Worm (Caenorhabditis elegans) whole organism, young adult: ENCODE results near the gene npr-31.

ENCODE experiments used
- B0035.1 ChIP-seq: sonication (generic microtip); optimal IDR thresholded peaks from 2 replicates; lab custom pipeline; 2016; ENCODE audit warnings: missing genetic modification characterization, mild to moderate bottlenecking, missing compliant biosample characterization, missing genotype, missing genetic modification reagents
- D2030.7 ChIP-seq: fragments of 200-800 bp; sonication (Bioruptor generic); IDR thresholded peaks from 2 replicates; pipeline ENCODE4 v1.3.6; 2022; ENCODE audit warnings: missing genetic modification reagents, missing genetic modification characterization, missing compliant biosample characterization
- F33H1.4 ChIP-seq: fragments of 200-800 bp; sonication (Bioruptor generic); IDR thresholded peaks from 2 replicates; pipeline ENCODE4 v1.3.6; 2022; ENCODE audit warnings: missing genetic modification reagents, missing genetic modification characterization, missing compliant biosample characterization
- F57A8.1 ChIP-seq: fragments of 200-800 bp; sonication (Bioruptor generic); optimal IDR thresholded peaks from 2 replicates; lab custom pipeline; 2018; ENCODE audit warnings: mild to moderate bottlenecking, missing genetic modification characterization, moderate library complexity, missing compliant biosample characterization
- K11D2.4 ChIP-seq: fragments of 200-800 bp; sonication (Bioruptor generic); IDR thresholded peaks from 2 replicates; pipeline ENCODE4 v1.3.6; 2022; ENCODE audit warnings: missing genetic modification reagents, missing genetic modification characterization, missing compliant biosample characterization
- T26A5.8 ChIP-seq: sonication (generic microtip); optimal IDR thresholded peaks from 2 replicates; lab custom pipeline; 2016; ENCODE audit warnings: missing genetic modification characterization, missing compliant biosample characterization
- Y95B8A.8 ChIP-seq: fragments of 200-800 bp; sonication (Bioruptor generic); IDR thresholded peaks from 2 replicates; pipeline ENCODE4 v1.3.6; 2022; ENCODE audit warnings: missing genetic modification reagents, missing genetic modification characterization, missing compliant biosample characterization
- aptf-3 ChIP-seq: fragments of 200-800 bp; sonication (Bioruptor generic); IDR thresholded peaks from 2 replicates; pipeline ENCODE4 v1.3.6; 2022; ENCODE audit warnings: missing genetic modification characterization, missing compliant biosample characterization
- athp-1 ChIP-seq: sonication (generic microtip); optimal IDR thresholded peaks from 2 replicates; lab custom pipeline; 2017; ENCODE audit warnings: mild to moderate bottlenecking, missing genetic modification characterization, missing compliant biosample characterization
- attf-3 ChIP-seq: fragments of 200-800 bp; sonication (Bioruptor generic); conservative IDR thresholded peaks from 2 replicates; pipeline ENCODE4 v1.3.6; 2022; ENCODE audit warnings: missing genetic modification reagents, missing genetic modification characterization, missing compliant biosample characterization
- attf-5 ChIP-seq: fragments of 200-800 bp; sonication (Bioruptor generic); optimal IDR thresholded peaks from 2 replicates; lab custom pipeline; 2018; ENCODE audit warnings: mild to moderate bottlenecking, missing genetic modification characterization, missing compliant biosample characterization
- attf-6 ChIP-seq: fragments of 200-800 bp; sonication (Bioruptor generic); IDR thresholded peaks from 2 replicates; pipeline ENCODE4 v1.3.6; 2022; ENCODE audit warnings: missing genetic modification reagents, missing genetic modification characterization, missing compliant biosample characterization
- bed-1 ChIP-seq: fragments of 200-800 bp; sonication (Bioruptor generic); IDR thresholded peaks from 2 replicates; pipeline ENCODE4 v1.3.6; 2022; ENCODE audit warnings: missing genetic modification reagents, missing genetic modification characterization, missing compliant biosample characterization
- cebp-2 ChIP-seq: fragments of 200-800 bp; sonication (Bioruptor generic); IDR thresholded peaks from 2 replicates; pipeline ENCODE4 v1.3.6; 2022; ENCODE audit warnings: missing genetic modification characterization, missing compliant biosample characterization
- ceh-100 ChIP-seq: fragments of 200-800 bp; sonication (Bioruptor generic); IDR thresholded peaks from 2 replicates; pipeline ENCODE4 v1.3.6; 2022; ENCODE audit warnings: missing genetic modification reagents, missing genetic modification characterization, missing compliant biosample characterization
- ceh-27 ChIP-seq: fragments of 200-800 bp; sonication (Bioruptor generic); optimal IDR thresholded peaks from 2 replicates; lab custom pipeline; 2018; ENCODE audit warnings: mild to moderate bottlenecking, missing genetic modification characterization, moderate library complexity, missing compliant biosample characterization
- ceh-40 ChIP-seq: fragments of 200-800 bp; sonication (Bioruptor generic); IDR thresholded peaks from 2 replicates; pipeline ENCODE4 v1.3.6; 2022; ENCODE audit warnings: missing genetic modification characterization, missing compliant biosample characterization
- ceh-58 ChIP-seq: fragments of 200-800 bp; sonication (Bioruptor generic); IDR thresholded peaks from 2 replicates; pipeline ENCODE4 v1.3.6; 2022; ENCODE audit warnings: missing genetic modification characterization, missing compliant biosample characterization
- ceh-79 ChIP-seq: sonication (generic microtip); optimal IDR thresholded peaks from 2 replicates; lab custom pipeline; 2017; ENCODE audit warnings: mild to moderate bottlenecking, missing genetic modification characterization, missing compliant biosample characterization
- ceh-91 ChIP-seq: fragments of 200-800 bp; sonication (Bioruptor generic); IDR thresholded peaks from 2 replicates; pipeline ENCODE4 v1.3.6; 2022; ENCODE audit warnings: missing genetic modification reagents, missing genetic modification characterization, missing compliant biosample characterization
- die-1 ChIP-seq: sonication (generic microtip); optimal IDR thresholded peaks from 2 replicates; lab custom pipeline; 2016; ENCODE audit warnings: missing genotype, mild to moderate bottlenecking, missing genetic modification characterization, missing compliant biosample characterization
- efl-1 ChIP-seq: fragments of 150-350 bp; optimal IDR thresholded peaks from 2 replicates; lab custom pipeline; 2014; ENCODE audit warnings: missing biosample characterization, missing genetic modification reagents, missing genetic modification characterization
- egl-44 ChIP-seq: fragments of 200-800 bp; sonication (Bioruptor generic); IDR thresholded peaks from 2 replicates; pipeline ENCODE4 v1.3.6; 2022; ENCODE audit warnings: missing genetic modification reagents, missing genetic modification characterization, missing compliant biosample characterization
- egrh-3 ChIP-seq: fragments of 200-800 bp; sonication (Bioruptor generic); IDR thresholded peaks from 2 replicates; pipeline ENCODE4 v1.3.6; 2022; ENCODE audit warnings: missing genetic modification reagents, missing genetic modification characterization, missing compliant biosample characterization
- ets-4 ChIP-seq: fragments of 200-800 bp; sonication (Bioruptor generic); optimal IDR thresholded peaks from 2 replicates; lab custom pipeline; 2018; ENCODE audit warnings: mild to moderate bottlenecking, missing genetic modification characterization, missing compliant biosample characterization
- him-1 ChIP-seq: sonication (generic microtip); optimal IDR thresholded peaks from 2 replicates; lab custom pipeline; 2016; ENCODE audit warnings: missing genotype, missing genetic modification reagents, missing genetic modification characterization, missing compliant biosample characterization
- hlh-26 ChIP-seq: fragments of 200-800 bp; sonication (Bioruptor generic); conservative IDR thresholded peaks from 2 replicates; pipeline ENCODE4 v1.3.6; 2022; ENCODE audit warnings: missing genetic modification reagents, missing genetic modification characterization, missing compliant biosample characterization
- lin-35 ChIP-seq, 3 experiments: fragments of 150-350 bp in 2 of 3; sonication (generic microtip) in 1 of 3; optimal IDR thresholded peaks; 2 replicates each; lab custom pipeline; 2014 to 2018; ENCODE audit warnings: missing biosample characterization in 3 of 3, missing genetic modification characterization in 3 of 3, missing genetic modification reagents in 3 of 3
- lin-40 ChIP-seq: sonication (generic microtip); optimal IDR thresholded peaks from 2 replicates; lab custom pipeline; 2016; ENCODE audit warnings: missing genetic modification characterization, mild to moderate bottlenecking, missing compliant biosample characterization, missing genotype, missing genetic modification reagents
- lsy-27 ChIP-seq: sonication (generic microtip); optimal IDR thresholded peaks from 2 replicates; lab custom pipeline; 2017; ENCODE audit warnings: missing genetic modification characterization, mild to moderate bottlenecking, missing compliant biosample characterization, antibody characterized with exemption, missing genotype, borderline replicate concordance; ENCODE audit not compliant: insufficient read depth
- mel-28 ChIP-seq: sonication (generic microtip); optimal IDR thresholded peaks from 2 replicates; lab custom pipeline; 2016; ENCODE audit warnings: borderline replicate concordance, mild to moderate bottlenecking, missing genetic modification characterization, missing compliant biosample characterization
- mes-4 ChIP-seq: sonication (generic microtip); optimal IDR thresholded peaks from 2 replicates; lab custom pipeline; 2016; ENCODE audit warnings: missing genotype, missing genetic modification characterization, missing compliant biosample characterization
- nfya-1 ChIP-seq: sonication (generic microtip); optimal IDR thresholded peaks from 2 replicates; lab custom pipeline; 2017; ENCODE audit warnings: antibody characterized with exemption, missing compliant biosample characterization, missing genetic modification characterization, borderline replicate concordance; ENCODE audit not compliant: insufficient read depth
- nhr-120 ChIP-seq: fragments of 200-800 bp; sonication (Bioruptor generic); IDR thresholded peaks from 2 replicates; pipeline ENCODE4 v1.3.6; 2022; ENCODE audit warnings: missing genetic modification characterization, missing compliant biosample characterization
- pha-4 ChIP-seq: fragments of 150-350 bp; sonication (generic microtip); optimal IDR thresholded peaks from 2 replicates; lab custom pipeline; 2014; ENCODE audit warnings: missing biosample characterization, missing genetic modification reagents, missing genetic modification characterization
- rec-8 ChIP-seq, 2 experiments: sonication (generic microtip); optimal IDR thresholded peaks; 2 replicates each; lab custom pipeline; 2016; ENCODE audit warnings: mild to moderate bottlenecking in 2 of 2, missing genetic modification characterization in 2 of 2, missing genetic modification reagents in 2 of 2, missing genotype in 2 of 2, missing biosample characterization in 1 of 2, missing compliant biosample characterization in 1 of 2, moderate library complexity in 1 of 2
- sptf-2 ChIP-seq: fragments of 200-800 bp; sonication (Bioruptor generic); optimal IDR thresholded peaks from 2 replicates; lab custom pipeline; 2018; ENCODE audit warnings: mild to moderate bottlenecking, missing genetic modification characterization, missing compliant biosample characterization
- unc-62 ChIP-seq: fragments of 150-350 bp; optimal IDR thresholded peaks from 2 replicates; lab custom pipeline; 2014; ENCODE audit warnings: missing biosample characterization, missing genetic modification reagents, missing genetic modification characterization
- ztf-18 ChIP-seq: sonication (generic microtip); optimal IDR thresholded peaks from 2 replicates; lab custom pipeline; 2016; ENCODE audit warnings: missing genotype, mild to moderate bottlenecking, missing genetic modification characterization, missing compliant biosample characterization
- ztf-25 ChIP-seq: fragments of 200-800 bp; sonication (Bioruptor generic); IDR thresholded peaks from 2 replicates; pipeline ENCODE4 v1.3.6; 2022; ENCODE audit warnings: missing genetic modification reagents, missing genetic modification characterization, missing compliant biosample characterization
- ztf-26 ChIP-seq: sonication (generic microtip); optimal IDR thresholded peaks from 2 replicates; lab custom pipeline; 2017; ENCODE audit warnings: missing genetic modification characterization, missing compliant biosample characterization
- ztf-28 ChIP-seq: fragments of 200-800 bp; sonication (Bioruptor generic); IDR thresholded peaks from 2 replicates; pipeline ENCODE4 v1.3.6; 2022; ENCODE audit warnings: missing genetic modification reagents, missing genetic modification characterization, missing compliant biosample characterization

The npr-31 gene

DNA sequence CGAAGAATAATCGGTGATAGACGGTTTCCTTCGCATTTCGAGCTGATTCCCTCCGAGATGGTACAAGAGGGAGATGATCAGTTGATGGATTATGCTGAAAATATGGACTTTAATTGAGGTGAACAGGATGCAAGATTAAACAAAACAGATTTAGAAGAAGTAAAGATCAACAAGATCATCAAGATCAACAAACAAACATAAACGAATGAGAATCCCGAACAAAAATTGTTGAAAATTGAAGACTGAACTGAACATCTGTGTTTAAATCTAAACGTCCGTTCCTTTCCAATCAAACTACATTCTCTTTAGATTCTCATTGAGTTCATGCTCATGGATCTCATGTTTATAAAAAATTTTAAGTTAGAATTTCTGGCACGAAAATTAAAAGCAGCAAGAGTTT is 30.4 kb downstream of the npr-31 start, which contains the start of gene glc-4:
Gene glc-4, minus strand, starts transcription at position 101 of the 400 bp plus-strand sequence.
- no peak for TF ChIP-seq rec-8 (tag; optimal IDR thresholded peaks at IDR 0.05; lab: Kevin White, UChicago)
- TF ChIP-seq ceh-40 (GFP tag; lab: Robert Waterston, UW) = no peak
- TF ChIP-seq F57A8.1 (GFP tag; lab: Kevin White, UChicago) = no peak
- no peak for TF ChIP-seq ceh-100 (GFP tag; lab: Robert Waterston, UW)
- no peak for TF ChIP-seq K11D2.4 (GFP tag; lab: Robert Waterston, UW)
- TF ChIP-seq egrh-3 = no peak
- TF ChIP-seq ets-4 (GFP tag; lab: Kevin White, UChicago) = no peak
- TF ChIP-seq lin-40 (tag; lab: Kevin White, UChicago) = no peak
- no peak for TF ChIP-seq ztf-26 (tag; lab: Kevin White, UChicago)
- TF ChIP-seq ztf-28 (GFP tag; lab: Robert Waterston, UW) = no peak

DNA sequence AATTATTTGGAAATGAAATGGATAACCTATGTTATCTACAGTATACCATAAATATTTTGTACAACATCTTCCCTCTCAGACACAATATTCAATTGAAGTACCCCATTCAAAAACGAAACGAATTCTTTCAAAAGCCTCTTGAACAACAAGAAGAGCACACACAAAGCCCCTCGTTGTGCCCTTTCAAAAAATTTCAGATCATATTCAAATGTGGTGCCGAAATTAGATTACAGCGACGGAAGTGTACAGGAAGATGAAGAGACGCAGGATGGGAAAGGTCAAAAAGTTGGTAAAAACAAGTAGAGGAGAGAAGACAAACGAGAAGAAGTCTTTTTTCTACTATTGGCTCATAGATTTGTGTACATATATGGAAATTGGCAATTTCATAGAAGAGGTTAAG is 31.7 kb downstream of the npr-31 start:
- TF ChIP-seq lsy-27 = no peak
- TF ChIP-seq nfya-1 (tag; lab: Kevin White, UChicago) = no peak
- TF ChIP-seq attf-6 (GFP tag; lab: Robert Waterston, UW) = no peak
- peak; percentile 18 for TF ChIP-seq ceh-27 (GFP tag; lab: Kevin White, UChicago)

DNA sequence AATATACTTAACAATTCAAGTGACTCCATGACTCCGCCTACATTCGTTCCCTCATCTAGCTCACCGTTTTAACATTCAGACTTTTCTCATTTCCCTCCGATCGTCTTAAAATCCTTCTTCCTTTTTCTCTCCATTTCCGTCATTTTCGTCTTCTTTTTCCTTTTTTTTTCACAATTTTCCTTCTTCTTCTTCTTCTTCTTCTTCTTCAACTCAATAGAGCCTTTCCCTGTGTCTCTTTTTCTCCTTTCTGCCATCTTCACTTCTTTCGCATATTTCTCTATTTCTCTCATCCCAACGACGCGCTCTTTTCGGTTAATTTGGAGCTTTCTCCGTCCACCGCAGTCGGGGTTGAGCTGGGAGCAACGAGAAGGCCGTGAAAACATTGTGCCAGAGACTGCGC is 38.2 kb downstream of the npr-31 start:
- TF ChIP-seq D2030.7 (GFP tag; lab: Robert Waterston, UW) = no peak
- no peak for TF ChIP-seq Y95B8A.8 (GFP tag; lab: Robert Waterston, UW)
- TF ChIP-seq ets-4 (GFP tag; lab: Kevin White, UChicago) = no peak
- TF ChIP-seq attf-3 (GFP tag; lab: Robert Waterston, UW) = no peak
- no peak for TF ChIP-seq athp-1 (tag; lab: Kevin White, UChicago)
- no peak for TF ChIP-seq attf-5 (GFP tag; lab: Kevin White, UChicago)
- no peak for TF ChIP-seq mes-4 (tag; lab: Kevin White, UChicago)
- no peak for TF ChIP-seq unc-62 (GFP tag; lab: Kevin White, UChicago)
- TF ChIP-seq lin-40 (tag; lab: Kevin White, UChicago) = no peak
- no peak for TF ChIP-seq ztf-25 (GFP tag; lab: Robert Waterston, UW)

DNA sequence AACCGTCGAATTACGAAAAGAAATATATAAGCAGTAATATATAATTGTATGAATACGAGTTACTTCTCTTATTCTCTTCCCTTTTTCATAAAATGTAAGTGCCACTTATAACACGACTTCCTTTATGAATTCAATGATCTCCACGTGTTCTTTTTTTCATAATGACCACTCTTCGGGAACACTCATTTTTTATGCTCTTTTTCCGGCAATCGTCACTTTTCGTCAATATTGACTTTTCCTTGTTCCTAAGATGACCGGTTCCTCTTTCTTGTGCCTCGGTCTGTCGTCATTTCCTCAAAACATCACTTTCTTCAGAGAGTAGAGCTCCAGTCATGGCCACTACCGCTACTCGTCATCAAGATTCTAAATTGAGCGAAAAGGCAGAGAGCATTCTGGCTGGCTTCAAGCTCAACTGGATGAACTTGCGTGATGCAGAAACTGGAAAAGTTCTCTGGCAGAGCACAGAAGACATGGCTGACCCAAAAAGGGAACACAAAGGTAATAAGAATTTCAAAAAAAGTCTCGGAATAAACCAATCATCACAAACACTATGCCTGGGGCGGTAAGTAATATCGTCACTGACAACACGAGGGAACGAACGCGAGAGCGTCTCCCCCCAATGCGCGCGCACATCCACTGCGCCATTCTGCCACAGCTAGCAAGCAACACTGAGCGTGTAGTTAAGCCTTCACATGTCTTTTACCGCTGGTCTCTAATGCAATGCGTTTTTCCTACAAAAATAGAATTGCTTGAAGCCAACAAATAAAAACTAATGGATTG is 39.3 kb downstream of the npr-31 start, which contains the start of gene pdl-1:
Gene pdl-1, plus strand, starts transcription at position 309 of the 780 bp plus-strand sequence.
- TF ChIP-seq ztf-18 (tag; lab: Kevin White, UChicago) (peak; percentile 80), lin-35 (GFP tag; optimal IDR thresholded peaks at IDR 0.05; lab: Kevin White, UChicago) (peak in 1 of 3 experiments; percentile 66), hlh-26 (GFP tag; lab: Robert Waterston, UW) (0 out of 2 replicates have a peak, but pooled peaks have one; percentile 61), aptf-3 (GFP tag; lab: Robert Waterston, UW) (0 out of 2 replicates have a peak, but pooled peaks have one; percentile 71), T26A5.8 (tag; lab: Kevin White, UChicago) (peak; percentile 79), B0035.1 (peak; percentile 59), cebp-2 (GFP tag; lab: Robert Waterston, UW) (peak; percentile 95), ceh-58 (no peak), pha-4 (tag; lab: Kevin White, UChicago) (no peak), egl-44 (peak; percentile 94), efl-1 (GFP tag; lab: Kevin White, UChicago) (no peak), him-1 (tag; lab: Kevin White, UChicago) (peak; percentile 97), athp-1 (tag; lab: Kevin White, UChicago) (peak; percentile 84), ztf-26 (tag; lab: Kevin White, UChicago) (peak; percentile 73), unc-62 (GFP tag; lab: Kevin White, UChicago) (no peak), F33H1.4 (GFP tag; lab: Robert Waterston, UW) (peak; percentile 47; the same call in 1 of the 2 replicates), ceh-79 (tag; lab: Kevin White, UChicago) (peak; percentile 91), die-1 (peak; percentile 96), bed-1 (peak; percentile 94), sptf-2 (peak; percentile 31), ceh-91 (GFP tag; lab: Robert Waterston, UW) (no peak), nhr-120 (0 out of 2 replicates have a peak, but pooled peaks have one; percentile 37), mel-28 (tag; lab: Kevin White, UChicago) (peak; percentile 57)
